Fruit fly (Drosophila melanogaster): ENCODE results near the gene cert.

DNA sequence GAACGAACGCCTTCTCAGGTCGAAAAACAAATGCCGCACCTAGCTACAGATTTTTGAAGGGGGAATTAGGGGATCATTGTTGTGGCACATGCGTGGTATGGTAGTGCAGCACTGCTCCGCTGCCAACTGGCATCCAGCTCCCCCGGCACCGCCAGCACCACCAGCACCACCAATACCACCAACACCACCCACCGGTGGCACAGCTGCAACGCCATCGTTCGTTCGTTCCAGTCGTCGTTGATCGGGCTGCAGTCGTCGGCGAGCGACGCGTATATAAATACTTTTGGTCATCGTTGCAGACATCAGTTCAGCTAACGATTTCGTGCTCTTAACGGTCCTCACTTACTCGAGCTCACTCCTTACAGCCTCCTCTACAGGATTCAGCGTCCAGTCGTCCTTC is 35.9 kb upstream of the cert start, which contains the start of gene CG34461:
- TF ChIP-seq fd85E (GFP tag; optimal IDR thresholded peaks at IDR 0.05): no peak
- no peak for TF ChIP-seq Hr39 (GFP tag; optimal IDR thresholded peaks at IDR 0.05)
- no peak for TF ChIP-seq esn (GFP tag; optimal IDR thresholded peaks at IDR 0.05)
- no peak for TF ChIP-seq CG7368 (GFP tag; optimal IDR thresholded peaks at IDR 0.05)
- TF ChIP-seq CG34406 (GFP tag; optimal IDR thresholded peaks at IDR 0.05): no peak
- no peak for TF ChIP-seq svp (GFP tag)
- no peak for TF ChIP-seq Sox15 (GFP tag; optimal IDR thresholded peaks at IDR 0.05)
- no peak for TF ChIP-seq OdsH (GFP tag; optimal IDR thresholded peaks at IDR 0.05)
- no peak for TF ChIP-seq CG9139 (GFP tag; optimal IDR thresholded peaks at IDR 0.05)
- TF ChIP-seq ss (GFP tag; optimal IDR thresholded peaks at IDR 0.05): no peak
- no peak for TF ChIP-seq CG11294 (GFP tag; IDR thresholded peaks at IDR 0.05)
- no peak for TF ChIP-seq CG6854 (GFP tag; optimal IDR thresholded peaks at IDR 0.05)
- no peak for TF ChIP-seq lz (GFP tag; optimal IDR thresholded peaks at IDR 0.05)
- TF ChIP-seq vri (GFP tag; optimal IDR thresholded peaks at IDR 0.05): no peak

All from whole organism, prepupa.